Fruit fly (Drosophila melanogaster): ENCODE measurements around the gene GluRIIA.

GluRIIA gene

dm6 chr2L:5551538-5551937, 3.3 kb upstream of the GluRIIA start, which contains the start of gene CG18269:
Gene CG18269 (plus strand): TSS chr2L:5551838.
- no peak for TF ChIP-seq Neu2 (GFP tag; optimal IDR thresholded peaks at IDR 0.05; ENCODE audit: borderline replicate concordance)
- TF ChIP-seq Xbp1 (GFP tag; optimal IDR thresholded peaks at IDR 0.05) = no peak
- no peak for TF ChIP-seq onecut (GFP tag; IDR thresholded peaks at IDR 0.05)
- TF ChIP-seq otp (GFP tag; IDR thresholded peaks at IDR 0.05) = no peak

dm6 chr2L:5553750-5554149, 1.1 kb upstream of the GluRIIA start, which contains the start of the genes CG14013 and CG14017:
Gene CG14013 (minus strand): TSS chr2L:5553850.
Gene CG14017 (plus strand): TSS chr2L:5553897.
- TF ChIP-seq CG14860 (GFP tag; IDR thresholded peaks at IDR 0.05; ENCODE audit: partially characterized antibody) = no peak
- no peak for TF ChIP-seq Optix (GFP tag; IDR thresholded peaks at IDR 0.05)
- no peak for TF ChIP-seq Sry-β (GFP tag; optimal IDR thresholded peaks at IDR 0.05)
- no peak for TF ChIP-seq CG4360 (GFP tag; IDR thresholded peaks at IDR 0.05)

dm6 chr2L:5558809-5559392, 4.0 kb downstream of the GluRIIA start, which contains the start of gene GluRIIB:
Gene GluRIIB (plus strand): TSS chr2L:5559342.
- TF ChIP-seq shn (GFP tag; optimal IDR thresholded peaks at IDR 0.05) = no peak
- TF ChIP-seq CG3838 (GFP tag; optimal IDR thresholded peaks at IDR 0.05) = no peak
- TF ChIP-seq CG13424 (tag; optimal IDR thresholded peaks at IDR 0.05) = peak; percentile 52
- TF ChIP-seq bsh (GFP tag; optimal IDR thresholded peaks at IDR 0.05) = peak in 1 of 2 experiments; percentile 40
- peak; percentile 56 for TF ChIP-seq dmrt99B (tag; optimal IDR thresholded peaks at IDR 0.05)
- peak; percentile 26 for TF ChIP-seq CG7839 (tag; optimal IDR thresholded peaks at IDR 0.05)
- peak; percentile 39 for TF ChIP-seq nmo (GFP tag; optimal IDR thresholded peaks at IDR 0.05)
- TF ChIP-seq ap (GFP tag; IDR thresholded peaks at IDR 0.05) = no peak
- TF ChIP-seq CG8924 (tag; optimal IDR thresholded peaks at IDR 0.05) = peak; percentile 25
- TF ChIP-seq CG7556 (GFP tag; optimal IDR thresholded peaks at IDR 0.05) = peak; percentile 12
- TF ChIP-seq sd (tag; optimal IDR thresholded peaks at IDR 0.05) = peak; percentile 16
- TF ChIP-seq CG18262 (tag; optimal IDR thresholded peaks at IDR 0.05) = peak; percentile 64
- TF ChIP-seq CG33557 (GFP tag; optimal IDR thresholded peaks at IDR 0.05) = no peak
- TF ChIP-seq Taf1 (GFP tag; IDR thresholded peaks at IDR 0.05) = no peak
- TF ChIP-seq row (GFP tag; IDR thresholded peaks at IDR 0.05) = peak; percentile 26; the same call in 1 of the 3 replicates
- peak; percentile 8 for TF ChIP-seq CG12391 (tag; optimal IDR thresholded peaks at IDR 0.05)
- peak; percentile 36 for TF ChIP-seq CoRest (tag; optimal IDR thresholded peaks at IDR 0.05)
- peak; percentile 94 for TF ChIP-seq D19A (tag; optimal IDR thresholded peaks at IDR 0.05)
- peak; percentile 43 for TF ChIP-seq Med (GFP tag)
- peak; percentile 40 for TF ChIP-seq grau (tag; optimal IDR thresholded peaks at IDR 0.05)
- TF ChIP-seq Sox102F (GFP tag; optimal IDR thresholded peaks at IDR 0.05) = peak; percentile 43
- peak; percentile 23 for TF ChIP-seq twi (tag; optimal IDR thresholded peaks at IDR 0.05)
- peak; percentile 4; the same call in 1 of the 2 replicates for TF ChIP-seq CG31441 (GFP tag; IDR thresholded peaks at IDR 0.05)
- TF ChIP-seq CG12769 (tag; optimal IDR thresholded peaks at IDR 0.05) = peak; percentile 2
- peak; percentile 19 for TF ChIP-seq Ssrp (tag; optimal IDR thresholded peaks at IDR 0.05)
- TF ChIP-seq CG17829 (tag; optimal IDR thresholded peaks at IDR 0.05) = peak; percentile 8
- TF ChIP-seq phol (tag; optimal IDR thresholded peaks at IDR 0.05) = peak; percentile 45
- no peak for TF ChIP-seq Bdp1 (GFP tag; optimal IDR thresholded peaks at IDR 0.05)
- TF ChIP-seq CG2712 (tag; optimal IDR thresholded peaks at IDR 0.05) = peak; percentile 54
- peak; percentile 3 to 5 for TF ChIP-seq Trl (optimal IDR thresholded peaks at IDR 0.05)
- no peak for TF ChIP-seq Trl (GFP tag; optimal IDR thresholded peaks at IDR 0.05)
- peak; percentile 34 for TF ChIP-seq CG10543 (GFP tag; optimal IDR thresholded peaks at IDR 0.05)
- TF ChIP-seq CG10979 (tag; optimal IDR thresholded peaks at IDR 0.05) = peak; percentile 42
- no peak for TF ChIP-seq crp (GFP tag; optimal IDR thresholded peaks at IDR 0.05)
